ENCODE assay signal across 1 worm cellular context in the genomic region with DNA sequence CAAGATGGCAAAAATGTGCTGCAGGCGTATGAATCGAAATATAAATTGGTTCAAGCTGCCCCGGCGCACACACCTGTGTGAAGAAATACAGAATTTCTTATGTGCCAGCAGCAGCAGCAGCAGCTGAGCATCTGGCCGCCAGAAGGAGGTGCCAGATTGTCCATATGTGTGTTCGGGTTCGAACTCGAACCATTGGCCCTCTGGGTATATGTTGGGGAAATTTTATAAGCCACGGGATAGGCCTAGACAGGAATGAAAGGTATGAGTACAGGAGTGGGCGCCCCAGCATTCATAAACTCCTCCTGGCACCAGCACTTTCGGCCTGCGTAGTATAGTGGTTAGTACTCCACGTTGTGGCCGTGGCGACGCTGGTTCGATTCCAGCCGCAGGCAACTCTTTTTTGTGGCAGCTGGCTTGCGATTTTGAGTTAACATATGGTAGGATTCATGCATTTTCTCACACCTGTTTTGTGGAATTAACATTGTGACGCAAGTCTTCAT.
TF ChIP-seq lines count a peak whose summit lies in the region.

No protein-coding gene starts in this region.

TF ChIP-seq in whole organism, L4 larva, 104 proteins besides CTCF, POLR2A, EP300 and RAD21 (continued from another document):
- no peak for TF ChIP-seq jun-1 (tag; optimal IDR thresholded peaks at IDR 0.05; lab: Kevin White, UChicago)
- peak; percentile 32 for TF ChIP-seq F49E8.2 (tag; optimal IDR thresholded peaks at IDR 0.05; lab: Kevin White, UChicago; ENCODE audit: borderline replicate concordance)
- peak; percentile 72 for TF ChIP-seq hmg-1.1 (GFP tag; IDR thresholded peaks at IDR 0.05; lab: Robert Waterston, UW)
- TF ChIP-seq T26A8.4 (GFP tag; IDR thresholded peaks at IDR 0.05; lab: Robert Waterston, UW) = peak; percentile 50; the same call in 1 of the 2 replicates
- TF ChIP-seq nhr-42 (GFP tag; IDR thresholded peaks at IDR 0.05; lab: Robert Waterston, UW) = 0 out of 2 replicates have a peak, but pooled peaks have one; percentile 56
- no peak for TF ChIP-seq sdz-12 (GFP tag; optimal IDR thresholded peaks at IDR 0.05; lab: Kevin White, UChicago)
- no peak for TF ChIP-seq Y5F2A.4 (GFP tag; optimal IDR thresholded peaks at IDR 0.05; lab: Kevin White, UChicago)
- TF ChIP-seq daf-8 (GFP tag; IDR thresholded peaks at IDR 0.05; lab: Robert Waterston, UW) = no peak
- TF ChIP-seq nhr-102 (tag; optimal IDR thresholded peaks at IDR 0.05; lab: Kevin White, UChicago) = peak; percentile 25
- TF ChIP-seq hlh-30 (tag; optimal IDR thresholded peaks at IDR 0.05; lab: Kevin White, UChicago; ENCODE audit: insufficient read depth) = no peak
- no peak for TF ChIP-seq cey-2 (tag; optimal IDR thresholded peaks at IDR 0.05; lab: Kevin White, UChicago; ENCODE audit: borderline replicate concordance, insufficient read depth)
- TF ChIP-seq zfp-2 (tag; optimal IDR thresholded peaks at IDR 0.05; lab: Kevin White, UChicago) = no peak
- peak; percentile 96 for TF ChIP-seq snpc-1.2 (GFP tag; IDR thresholded peaks at IDR 0.05; lab: Robert Waterston, UW)
- no peak for TF ChIP-seq tra-1 (GFP tag; IDR thresholded peaks at IDR 0.05; lab: Robert Waterston, UW)
- TF ChIP-seq ctbp-1 (GFP tag; IDR thresholded peaks at IDR 0.05; lab: Robert Waterston, UW) = peak; percentile 39; the same call in 1 of the 2 replicates
- TF ChIP-seq mxl-3 (GFP tag; optimal IDR thresholded peaks at IDR 0.05; lab: Kevin White, UChicago) = no peak
- TF ChIP-seq mdt-29 (GFP tag; IDR thresholded peaks at IDR 0.05; lab: Robert Waterston, UW) = 0 out of 2 replicates have a peak, but pooled peaks have one; percentile 12
- no peak for TF ChIP-seq nhr-48 (tag; optimal IDR thresholded peaks at IDR 0.05; lab: Kevin White, UChicago)
- TF ChIP-seq dve-1 (tag; optimal IDR thresholded peaks at IDR 0.05; lab: Kevin White, UChicago; ENCODE audit: insufficient read depth) = no peak
- TF ChIP-seq egl-27 (tag; optimal IDR thresholded peaks at IDR 0.05; lab: Kevin White, UChicago) = no peak
- TF ChIP-seq ZK337.2 (GFP tag; IDR thresholded peaks at IDR 0.05; lab: Robert Waterston, UW) = no peak
- TF ChIP-seq saeg-2 (GFP tag; IDR thresholded peaks at IDR 0.05; lab: Robert Waterston, UW) = no peak
- no peak for TF ChIP-seq zag-1 (tag; optimal IDR thresholded peaks at IDR 0.05; lab: Kevin White, UChicago)
- no peak for TF ChIP-seq lir-3 (tag; optimal IDR thresholded peaks at IDR 0.05; lab: Kevin White, UChicago)
- TF ChIP-seq lin-15B (tag; optimal IDR thresholded peaks at IDR 0.05; lab: Kevin White, UChicago) = no peak
- TF ChIP-seq gei-8 (GFP tag; optimal IDR thresholded peaks at IDR 0.05; lab: Kevin White, UChicago) = peak; percentile 35
- no peak for TF ChIP-seq nhr-10 (tag; optimal IDR thresholded peaks at IDR 0.05; lab: Kevin White, UChicago)
- peak; percentile 53 for TF ChIP-seq nhr-111 (GFP tag; optimal IDR thresholded peaks at IDR 0.05; lab: Kevin White, UChicago)
- TF ChIP-seq unc-62 (GFP tag; optimal IDR thresholded peaks at IDR 0.05 in 1 of 2; lab: Kevin White, UChicago) = no peak
- no peak for TF ChIP-seq unc-62 (tag; optimal IDR thresholded peaks at IDR 0.05; lab: Kevin White, UChicago)
- peak; percentile 64; the same call in 1 of the 2 replicates for TF ChIP-seq vab-7 (GFP tag; IDR thresholded peaks at IDR 0.05; lab: Robert Waterston, UW)
- TF ChIP-seq ztf-11 (tag; optimal IDR thresholded peaks at IDR 0.05; lab: Kevin White, UChicago) = no peak
- TF ChIP-seq attf-4 (tag; optimal IDR thresholded peaks at IDR 0.05; lab: Kevin White, UChicago) = no peak
- TF ChIP-seq ZK546.5 (tag; optimal IDR thresholded peaks at IDR 0.05; lab: Kevin White, UChicago) = no peak
- TF ChIP-seq mdl-1 (tag; optimal IDR thresholded peaks at IDR 0.05; lab: Kevin White, UChicago) = no peak
- no peak for TF ChIP-seq ceh-44 (GFP tag; IDR thresholded peaks at IDR 0.05; lab: Robert Waterston, UW)
- no peak for TF ChIP-seq fkh-10 (GFP tag; optimal IDR thresholded peaks at IDR 0.05; lab: Kevin White, UChicago)
- TF ChIP-seq lin-39 (tag; optimal IDR thresholded peaks at IDR 0.05; lab: Kevin White, UChicago) = no peak
- no peak for TF ChIP-seq lsy-2 (tag; optimal IDR thresholded peaks at IDR 0.05; lab: Kevin White, UChicago)
- peak; percentile 47 for TF ChIP-seq set-16 (GFP tag; IDR thresholded peaks at IDR 0.05; lab: Robert Waterston, UW)
- no peak for TF ChIP-seq unc-39 (tag; optimal IDR thresholded peaks at IDR 0.05; lab: Kevin White, UChicago)
TF ChIP-seq in whole organism, L4 larva: peak in this region for 37.
